Fruit fly (Drosophila melanogaster) whole organism, wandering third instar larva: ENCODE results near the gene CG34273.

Experiments used
- Dif ChIP-seq: fragments of 200-275, 200-300 bp; sonication (Bioruptor generic); optimal IDR thresholded peaks from 2 replicates; lab custom pipeline; 2018; ENCODE audit warnings: missing biosample characterization, missing genetic modification characterization; ENCODE audit not compliant: partially characterized antibody
- Vsx2 ChIP-seq: fragments of 200-300, 225-300 bp; sonication (Bioruptor generic); optimal IDR thresholded peaks from 2 replicates; lab custom pipeline; 2018; ENCODE audit warnings: missing biosample characterization, missing genetic modification characterization; ENCODE audit not compliant: partially characterized antibody
- brk ChIP-seq: fragments of 200-800 bp; sonication (Bioruptor generic); optimal IDR thresholded peaks from 2 replicates; lab custom pipeline; 2016; ENCODE audit warnings: missing biosample characterization, mild to moderate bottlenecking, missing genetic modification characterization
- dsf ChIP-seq: sonication (Bioruptor generic); optimal IDR thresholded peaks from 2 replicates; lab custom pipeline; 2016; ENCODE audit warnings: missing biosample characterization, missing genetic modification characterization, borderline replicate concordance
- foxo ChIP-seq, 2 experiments: fragments of 200-800 bp; sonication (Bioruptor generic); optimal IDR thresholded peaks; 2 replicates in 1 of 2; 3 replicates in 1 of 2; lab custom pipeline; 2016 to 2017; ENCODE audit warnings: missing biosample characterization in 2 of 2, missing genetic modification characterization in 2 of 2
- pan ChIP-seq: fragments of >200 bp; optimal IDR thresholded peaks from 2 replicates; lab custom pipeline; 2017

CG34273 gene

dm6 chr3R:14565065-14565977, 48.5 kb downstream of the CG34273 start, which contains the start of gene CG14852:
Gene CG14852, plus strand, starts transcription at chr3R:14565927.
- TF ChIP-seq Dif (GFP tag; lab: Kevin White, UChicago) (peak; percentile 63), brk (GFP tag; lab: Kevin White, UChicago) (no peak), foxo (GFP tag; optimal IDR thresholded peaks at IDR 0.05; lab: Kevin White, UChicago) (no peak), dsf (GFP tag; lab: Kevin White, UChicago) (no peak), Vsx2 (GFP tag; lab: Kevin White, UChicago) (no peak), pan (no peak)
